Worm (Caenorhabditis elegans): ENCODE results near the gene ggtb-1.

ggtb-1 gene

DNA sequence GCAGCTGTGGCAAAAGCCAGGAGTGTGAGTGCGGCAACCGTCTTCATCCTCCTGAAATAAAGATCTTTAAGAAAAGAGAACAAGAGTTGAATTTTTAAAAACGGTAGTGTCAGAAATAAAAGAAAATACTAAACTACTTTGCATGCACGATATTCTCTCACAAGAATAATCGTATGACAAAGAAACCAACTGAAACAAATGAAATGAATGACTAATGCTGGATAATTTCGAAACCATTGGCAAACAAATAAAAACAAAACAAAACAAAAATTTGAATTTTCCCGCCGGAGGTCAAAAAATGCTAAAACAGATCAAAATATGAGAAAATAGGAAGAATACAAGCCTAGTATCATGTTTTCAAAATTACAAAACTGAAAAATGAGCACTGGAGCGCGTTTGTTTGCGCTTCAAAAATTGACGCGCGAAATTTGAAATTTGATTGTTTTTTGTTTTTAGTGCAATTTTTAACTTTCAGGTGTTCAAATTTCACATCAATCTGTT is 29.6 kb upstream of the ggtb-1 start, which contains the start of gene cpg-2 (continued):
- peak; percentile 97 for TF ChIP-seq xnd-1 (tag; optimal IDR thresholded peaks at IDR 0.05)
- peak; percentile 80 for TF ChIP-seq B0019.2 (GFP tag; conservative IDR thresholded peaks at IDR 0.05)
- peak; percentile 91 for TF ChIP-seq rcor-1 (GFP tag; IDR thresholded peaks at IDR 0.05)
- TF ChIP-seq nhr-120 (GFP tag; IDR thresholded peaks at IDR 0.05): no peak
- TF ChIP-seq efl-1 (GFP tag; optimal IDR thresholded peaks at IDR 0.05): peak; percentile 99
- peak; percentile 96 for TF ChIP-seq lin-54 (GFP tag; optimal IDR thresholded peaks at IDR 0.05)
- peak; percentile 89 for TF ChIP-seq snpc-1.3 (tag; optimal IDR thresholded peaks at IDR 0.05; ENCODE audit: insufficient read depth)
- peak; percentile 77; the same call in 1 of the 2 replicates for TF ChIP-seq dox-1 (GFP tag; IDR thresholded peaks at IDR 0.05)
- TF ChIP-seq pbrm-1 (GFP tag; IDR thresholded peaks at IDR 0.05): peak; percentile 27; the same call in 1 of the 2 replicates
- no peak for TF ChIP-seq nhr-90 (tag; optimal IDR thresholded peaks at IDR 0.05)
- TF ChIP-seq tlf-1 (GFP tag; optimal IDR thresholded peaks at IDR 0.05): peak; percentile 90
- no peak for TF ChIP-seq dpff-1 (tag; optimal IDR thresholded peaks at IDR 0.05)
- no peak for TF ChIP-seq let-607 (tag; optimal IDR thresholded peaks at IDR 0.05)
- TF ChIP-seq attf-3 (GFP tag; conservative IDR thresholded peaks at IDR 0.05): peak; percentile 24; the same call in 1 of the 2 replicates
- TF ChIP-seq hrde-1 (tag; optimal IDR thresholded peaks at IDR 0.05; ENCODE audit: borderline replicate concordance): peak; percentile 50
- peak; percentile 57; the same call in 1 of the 2 replicates for TF ChIP-seq nfyb-1 (GFP tag; IDR thresholded peaks at IDR 0.05)
- no peak for TF ChIP-seq pha-4 (tag; optimal IDR thresholded peaks at IDR 0.05)
- TF ChIP-seq mcd-1 (GFP tag; IDR thresholded peaks at IDR 0.05): peak; percentile 81
- TF ChIP-seq F55B11.4 (tag; optimal IDR thresholded peaks at IDR 0.05; ENCODE audit: borderline replicate concordance, insufficient read depth): no peak
- no peak for TF ChIP-seq hlh-26 (GFP tag; conservative IDR thresholded peaks at IDR 0.05)
- peak; percentile 85 for TF ChIP-seq F33H1.4 (GFP tag; IDR thresholded peaks at IDR 0.05)
- TF ChIP-seq snpc-4 (GFP tag; optimal IDR thresholded peaks at IDR 0.05): peak; percentile 58
- TF ChIP-seq snpc-4 (tag; optimal IDR thresholded peaks at IDR 0.05): peak in 3 of 4 experiments; percentile 11 to 62 (median 55)
- peak; percentile 21 for TF ChIP-seq ztf-18 (tag; optimal IDR thresholded peaks at IDR 0.05)
- no peak for TF ChIP-seq sea-2 (GFP tag; IDR thresholded peaks at IDR 0.05)
- peak; percentile 88 for TF ChIP-seq lsl-1 (GFP tag; optimal IDR thresholded peaks at IDR 0.05)
- peak; percentile 86 for TF ChIP-seq hsf-1 (GFP tag; IDR thresholded peaks at IDR 0.05)
- peak; percentile 73; the same call in 1 of the 2 replicates for TF ChIP-seq attf-6 (GFP tag; IDR thresholded peaks at IDR 0.05)
- peak; percentile 78; the same call in 1 of the 2 replicates for TF ChIP-seq C17E4.6 (GFP tag; IDR thresholded peaks at IDR 0.05)
- no peak for TF ChIP-seq akir-1 (GFP tag; optimal IDR thresholded peaks at IDR 0.05)
- no peak for TF ChIP-seq F10E7.11 (tag; optimal IDR thresholded peaks at IDR 0.05)
- peak; percentile 64 for TF ChIP-seq tbp1 (GFP tag; optimal IDR thresholded peaks at IDR 0.05)
- TF ChIP-seq F57A8.1 (GFP tag; optimal IDR thresholded peaks at IDR 0.05): no peak
- TF ChIP-seq dpl-1 (GFP tag; optimal IDR thresholded peaks at IDR 0.05): peak; percentile 95
- TF ChIP-seq ama-1 (optimal IDR thresholded peaks at IDR 0.05): no peak
- TF ChIP-seq ama-1 (GFP tag; optimal IDR thresholded peaks at IDR 0.05): peak in 1 of 2 experiments; percentile 7
- TF ChIP-seq ekl-4 (GFP tag; IDR thresholded peaks at IDR 0.05): peak; percentile 81
- peak; percentile 4 to 89 (median 58) for TF ChIP-seq lin-35 (GFP tag; optimal IDR thresholded peaks at IDR 0.05)
- no peak for TF ChIP-seq F52B5.7 (tag; optimal IDR thresholded peaks at IDR 0.05)
- TF ChIP-seq B0336.3 (GFP tag; IDR thresholded peaks at IDR 0.05): peak; percentile 79
- no peak for TF ChIP-seq rec-8 (tag; optimal IDR thresholded peaks at IDR 0.05)
- peak; percentile 98 for TF ChIP-seq ceh-91 (GFP tag; IDR thresholded peaks at IDR 0.05)
